Worm (Caenorhabditis elegans) whole organism, midembryonic: Measurements from ENCODE around the gene D1005.6.

Experiments used
- T22C8.4 ChIP-seq: fragments of 200-800 bp; sonication (Bioruptor generic); IDR thresholded peaks from 2 replicates; pipeline ENCODE4 v1.3.6; 2022; ENCODE audit warnings: missing genetic modification characterization, missing compliant biosample characterization
- cog-1 ChIP-seq: sonication (generic microtip); optimal IDR thresholded peaks from 2 replicates; lab custom pipeline; 2016; ENCODE audit warnings: missing genetic modification characterization, missing compliant biosample characterization
- flt-1 ChIP-seq: fragments of 200-800 bp; sonication (Bioruptor generic); IDR thresholded peaks from 2 replicates; pipeline ENCODE4 v1.3.6; 2022; ENCODE audit warnings: missing genetic modification characterization, missing compliant biosample characterization
- med-1 ChIP-seq: sonication (generic microtip); optimal IDR thresholded peaks from 2 replicates; lab custom pipeline; 2017; ENCODE audit warnings: missing genetic modification characterization, mild to moderate bottlenecking, missing compliant biosample characterization, antibody characterized with exemption, missing genetic modification reagents; ENCODE audit not compliant: insufficient read depth
- ztf-23 ChIP-seq: fragments of 200-800 bp; sonication (Bioruptor generic); IDR thresholded peaks from 2 replicates; pipeline ENCODE4 v1.3.6; 2022; ENCODE audit warnings: missing genetic modification reagents, missing genetic modification characterization, missing compliant biosample characterization

- no peak for TF ChIP-seq med-1
- TF ChIP-seq flt-1 (GFP tag; lab: Robert Waterston, UW), result no peak
- no peak for TF ChIP-seq ztf-23 (GFP tag; lab: Robert Waterston, UW)
- no peak for TF ChIP-seq cog-1 (tag; lab: Kevin White, UChicago)
- no peak for TF ChIP-seq T22C8.4
These were observed 3.5 kb upstream of the D1005.6 start for ce11 chrX:1468057-1468456.
